Comparison of ENCODE assay signal across 1 fruit fly cellular context in the genomic region with DNA sequence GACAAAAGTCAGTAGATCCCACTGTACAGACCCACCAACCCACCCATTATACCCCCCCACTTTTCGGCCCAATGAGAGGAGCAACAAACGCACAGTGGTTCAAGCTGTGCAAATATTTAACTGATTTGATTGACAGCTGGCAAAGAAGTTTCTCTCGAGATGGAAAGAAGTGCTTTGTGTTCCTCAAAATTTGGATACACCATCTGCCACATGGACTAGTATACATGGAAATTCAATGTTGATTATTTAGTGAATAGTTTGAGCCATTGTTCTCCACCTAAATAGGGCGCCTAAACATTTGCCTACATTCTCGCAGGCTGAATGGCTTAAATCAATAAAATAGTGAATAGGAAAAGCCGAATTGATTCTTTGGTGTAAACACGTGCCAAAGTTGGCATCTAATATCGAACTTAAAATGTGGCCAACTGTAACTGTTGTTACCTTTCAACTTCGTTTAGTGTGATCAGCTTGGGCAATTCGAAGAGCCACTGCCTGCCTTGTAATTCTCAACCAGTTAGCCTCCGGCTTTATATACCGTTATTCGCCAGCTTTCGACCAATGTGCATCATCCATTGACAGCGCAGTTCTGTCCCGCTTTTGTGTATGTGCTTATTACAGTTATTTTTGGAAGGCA.
TF ChIP-seq lines count a peak whose summit lies in the region.

No protein-coding gene starts in this region.

TF ChIP-seq in whole organism, embryonic, 481 proteins besides CTCF, POLR2A, EP300 and RAD21 (continued from another document):
- TF ChIP-seq dysf (GFP tag; IDR thresholded peaks at IDR 0.05; lab: Robert Waterston, UW) = no peak; the same call in 2 of the 3 replicates
- no peak for TF ChIP-seq CG1603 (tag; optimal IDR thresholded peaks at IDR 0.05; lab: Kevin White, UChicago)
- peak; percentile 45 for TF ChIP-seq CG12769 (tag; optimal IDR thresholded peaks at IDR 0.05; lab: Kevin White, UChicago)
- no peak for TF ChIP-seq Aef1 (GFP tag; IDR thresholded peaks at IDR 0.05; lab: Robert Waterston, UW)
- TF ChIP-seq Eip74EF (GFP tag; optimal IDR thresholded peaks at IDR 0.05; lab: Kevin White, UChicago) = peak in 1 of 2 experiments; percentile 10
- peak; percentile 48 for TF ChIP-seq scrt (GFP tag; optimal IDR thresholded peaks at IDR 0.05; lab: Kevin White, UChicago)
- TF ChIP-seq Pdp1 (GFP tag; optimal IDR thresholded peaks at IDR 0.05; lab: Kevin White, UChicago) = peak in 1 of 2 experiments; percentile 37
- TF ChIP-seq row (GFP tag; IDR thresholded peaks at IDR 0.05; lab: Robert Waterston, UW) = 0 out of 3 replicates have a peak, but pooled peaks have one; percentile 17
- TF ChIP-seq gem (tag; optimal IDR thresholded peaks at IDR 0.05; lab: Kevin White, UChicago) = peak; percentile 17
- peak; percentile 14; the same call in 1 of the 2 replicates for TF ChIP-seq sisA (GFP tag; IDR thresholded peaks at IDR 0.05; lab: Robert Waterston, UW)
- peak; percentile 38 for TF ChIP-seq cg (GFP tag; optimal IDR thresholded peaks at IDR 0.05; lab: Kevin White, UChicago)
- TF ChIP-seq CG31365 (tag; optimal IDR thresholded peaks at IDR 0.05; lab: Kevin White, UChicago) = no peak
- no peak for TF ChIP-seq Dbx (GFP tag; IDR thresholded peaks at IDR 0.05; lab: Robert Waterston, UW)
- TF ChIP-seq CG6765 (GFP tag; optimal IDR thresholded peaks at IDR 0.05; lab: Kevin White, UChicago) = peak; percentile 26
- peak; percentile 6 for TF ChIP-seq CG7556 (GFP tag; optimal IDR thresholded peaks at IDR 0.05; lab: Kevin White, UChicago)
- no peak for TF ChIP-seq cad (GFP tag; optimal IDR thresholded peaks at IDR 0.05; lab: Kevin White, UChicago)
- TF ChIP-seq org-1 (GFP tag; optimal IDR thresholded peaks at IDR 0.05; lab: Kevin White, UChicago) = peak; percentile 15
- peak; percentile 5 for TF ChIP-seq B-H2 (GFP tag; optimal IDR thresholded peaks at IDR 0.05; lab: Kevin White, UChicago)
